Worm (Caenorhabditis elegans) whole organism, L3 larva: ENCODE measurements around the gene nhr-252.

Experiments used
- ZK546.5 ChIP-seq: sonication (generic microtip); optimal IDR thresholded peaks from 2 replicates; lab custom pipeline; 2017; ENCODE audit warnings: missing biosample characterization, missing genetic modification characterization
- ama-1 ChIP-seq: fragments of 150-350 bp; optimal IDR thresholded peaks from 2 replicates; lab custom pipeline; 2018
- daf-12 ChIP-seq: fragments of 150-350 bp; optimal IDR thresholded peaks from 2 replicates; lab custom pipeline; 2014; ENCODE audit warnings: missing biosample characterization, missing genetic modification reagents, missing genetic modification characterization
- nhr-77 ChIP-seq: fragments of 150-350 bp; optimal IDR thresholded peaks from 2 replicates; lab custom pipeline; 2014; ENCODE audit warnings: missing biosample characterization, missing genetic modification characterization
- ztf-11 ChIP-seq: fragments of 150-350 bp; optimal IDR thresholded peaks from 2 replicates; lab custom pipeline; 2014; ENCODE audit warnings: missing biosample characterization, missing genetic modification characterization

DNA sequence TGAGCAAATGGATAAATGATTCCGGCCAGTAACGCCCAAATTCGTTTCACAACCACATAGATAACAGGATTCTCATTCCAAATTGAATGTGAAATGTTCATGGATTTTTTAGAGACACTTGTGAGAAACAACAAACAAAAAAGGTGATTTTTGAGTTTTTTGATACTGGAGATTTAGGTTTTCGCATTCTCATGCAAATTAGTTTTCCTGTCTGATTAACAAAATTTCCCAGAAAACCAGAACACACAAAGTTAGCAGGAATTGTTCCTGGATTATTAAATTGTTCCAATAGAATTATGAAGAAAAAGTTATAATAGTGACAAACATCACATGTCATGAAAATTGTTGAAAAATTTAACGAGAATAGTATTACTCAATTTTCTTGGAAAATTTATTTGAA is 38.8 kb downstream of the nhr-252 start, which contains the start of gene srh-33:
- TF ChIP-seq ama-1 (lab: Kevin White, UChicago) (no peak), ztf-11 (tag; lab: Kevin White, UChicago) (no peak), daf-12 (tag; lab: Kevin White, UChicago) (no peak), nhr-77 (tag; lab: Kevin White, UChicago) (no peak), ZK546.5 (tag; lab: Kevin White, UChicago) (no peak)
